Worm (Caenorhabditis elegans) whole organism, L4/young adult: ENCODE results near the gene grsp-2.

ENCODE experiments used
- W03F9.2 ChIP-seq: fragments of 150-350 bp; optimal IDR thresholded peaks from 2 replicates; lab custom pipeline; 2014; ENCODE audit warnings: missing biosample characterization, missing genetic modification characterization
- dao-5 ChIP-seq: sonication (generic microtip); optimal IDR thresholded peaks from 2 replicates; lab custom pipeline; 2016; ENCODE audit warnings: missing genotype, missing genetic modification characterization, moderate library complexity, missing compliant biosample characterization
- him-1 ChIP-seq: sonication (generic microtip); optimal IDR thresholded peaks from 2 replicates; lab custom pipeline; 2016; ENCODE audit warnings: missing genotype, missing genetic modification reagents, missing genetic modification characterization, missing compliant biosample characterization

- no peak for TF ChIP-seq W03F9.2
- no peak for TF ChIP-seq him-1 (tag; lab: Kevin White, UChicago)
- no peak for TF ChIP-seq dao-5 (tag; lab: Kevin White, UChicago)
Observed at ce11 chrIV:8778045-8778444, 38.1 kb upstream of the grsp-2 start, which contains the start of gene C33D9.6.
